Fruit fly (Drosophila melanogaster) whole organism, prepupa: Measurements from ENCODE around the gene Membrin.

Source experiments
- CG10669 ChIP-seq: fragments of 200-800 bp; sonication (Bioruptor generic); optimal IDR thresholded peaks from 3 replicates; lab custom pipeline; 2018; ENCODE audit warnings: missing biosample characterization, mild to moderate bottlenecking, missing genetic modification characterization, moderate library complexity
- CG11762 ChIP-seq: fragments of 200-800 bp; sonication (Bioruptor generic); optimal IDR thresholded peaks from 3 replicates; lab custom pipeline; 2016; ENCODE audit warnings: missing biosample characterization, missing genetic modification characterization; ENCODE audit not compliant: insufficient read depth
- CG11902 ChIP-seq: fragments of 200-800 bp; sonication (Bioruptor generic); optimal IDR thresholded peaks from 3 replicates; lab custom pipeline; 2016; ENCODE audit warnings: missing biosample characterization, missing genetic modification characterization
- CG15336 ChIP-seq: fragments of 200-800 bp; sonication (Bioruptor generic); IDR thresholded peaks from 2 replicates; pipeline ENCODE4 v1.3.6; 2022; ENCODE audit warnings: missing biosample characterization, missing genetic modification characterization
- CG1621 ChIP-seq: fragments of 200-800 bp; sonication (Bioruptor generic); optimal IDR thresholded peaks from 3 replicates; lab custom pipeline; 2018; ENCODE audit warnings: missing biosample characterization, mild to moderate bottlenecking, missing genetic modification characterization
- CG31627 ChIP-seq: fragments of 200-800 bp; sonication (Bioruptor generic); optimal IDR thresholded peaks from 3 replicates; lab custom pipeline; 2016; ENCODE audit warnings: missing biosample characterization, missing genetic modification characterization
- CG32006 ChIP-seq: fragments of 200-800 bp; sonication (Bioruptor generic); optimal IDR thresholded peaks from 3 replicates; lab custom pipeline; 2017; ENCODE audit warnings: missing biosample characterization, mild to moderate bottlenecking, missing genetic modification characterization
- CG34406 ChIP-seq: fragments of 200-800 bp; sonication (Bioruptor generic); optimal IDR thresholded peaks from 3 replicates; lab custom pipeline; 2016; ENCODE audit warnings: missing biosample characterization, missing genetic modification characterization
- CG4318 ChIP-seq: fragments of 200-800 bp; sonication (Bioruptor generic); optimal IDR thresholded peaks from 3 replicates; lab custom pipeline; 2017; ENCODE audit warnings: missing biosample characterization, mild to moderate bottlenecking, missing genetic modification characterization
- CG6163 ChIP-seq: fragments of 200-800 bp; sonication (Bioruptor generic); IDR thresholded peaks from 3 replicates; pipeline ENCODE4 v1.3.6; 2022; ENCODE audit warnings: missing biosample characterization, missing genetic modification characterization
- CG6792 ChIP-seq: fragments of 200-800 bp; sonication (Bioruptor generic); optimal IDR thresholded peaks from 3 replicates; lab custom pipeline; 2016; ENCODE audit warnings: missing biosample characterization, missing genetic modification characterization
- CG6854 ChIP-seq: fragments of 200-800 bp; sonication (Bioruptor generic); optimal IDR thresholded peaks from 2 replicates; lab custom pipeline; 2017; ENCODE audit warnings: missing biosample characterization, mild to moderate bottlenecking, missing genetic modification characterization
- CG7368 ChIP-seq: fragments of 200-800 bp; sonication (Bioruptor generic); optimal IDR thresholded peaks from 3 replicates; lab custom pipeline; 2016; ENCODE audit warnings: missing biosample characterization, missing genetic modification characterization
- CG8119 ChIP-seq: fragments of 200-800 bp; sonication (Bioruptor generic); IDR thresholded peaks from 3 replicates; pipeline ENCODE4 v1.3.6; 2022; ENCODE audit warnings: missing biosample characterization, missing genetic modification characterization
- CG8319 ChIP-seq: fragments of 200-800 bp; sonication (Bioruptor generic); optimal IDR thresholded peaks from 3 replicates; lab custom pipeline; 2016; ENCODE audit warnings: missing biosample characterization, missing genetic modification characterization
- CG8632 ChIP-seq: fragments of 200-800 bp; sonication (Bioruptor generic); optimal IDR thresholded peaks from 3 replicates; lab custom pipeline; 2016; ENCODE audit warnings: missing biosample characterization, missing genetic modification characterization
- CG9139 ChIP-seq: fragments of 200-800 bp; sonication (Bioruptor generic); optimal IDR thresholded peaks from 3 replicates; lab custom pipeline; 2017; ENCODE audit warnings: missing biosample characterization, mild to moderate bottlenecking, missing genetic modification characterization
- Eip75B ChIP-seq: fragments of 200-800 bp; sonication (Bioruptor generic); optimal IDR thresholded peaks from 3 replicates; lab custom pipeline; 2016; ENCODE audit warnings: missing biosample characterization, missing genetic modification characterization
- Eip78C ChIP-seq: fragments of 200-800 bp; sonication (Bioruptor generic); peaks from one replicate; lab custom pipeline; 2016; ENCODE audit warnings: missing biosample characterization, missing genetic modification characterization
- Eip93F ChIP-seq: fragments of 200-800 bp; sonication (Bioruptor generic); optimal IDR thresholded peaks from 2 replicates; lab custom pipeline; 2016; ENCODE audit warnings: missing biosample characterization, mild to moderate bottlenecking, missing genetic modification characterization
- Hr38 ChIP-seq: sonication (Bioruptor generic); optimal IDR thresholded peaks from 2 replicates; lab custom pipeline; 2016; ENCODE audit warnings: missing biosample characterization, missing genetic modification characterization
- Hr39 ChIP-seq: fragments of 200-800 bp; sonication (Bioruptor generic); optimal IDR thresholded peaks from 2 replicates; lab custom pipeline; 2016; ENCODE audit warnings: missing biosample characterization, missing genetic modification characterization
- Hr4 ChIP-seq: fragments of 200-800 bp; sonication (Bioruptor generic); optimal IDR thresholded peaks from 3 replicates; lab custom pipeline; 2016; ENCODE audit warnings: missing biosample characterization, missing genetic modification characterization
- Met ChIP-seq: fragments of 200-800 bp; sonication (Bioruptor generic); optimal IDR thresholded peaks from 3 replicates; lab custom pipeline; 2016; ENCODE audit warnings: missing biosample characterization, missing genetic modification characterization
- OdsH ChIP-seq: fragments of 200-800 bp; sonication (Bioruptor generic); optimal IDR thresholded peaks from 3 replicates; lab custom pipeline; 2016; ENCODE audit warnings: missing biosample characterization, missing genetic modification characterization
- Smox ChIP-seq: fragments of 200-800 bp; sonication (Bioruptor generic); optimal IDR thresholded peaks from 3 replicates; lab custom pipeline; 2016; ENCODE audit warnings: missing biosample characterization, missing genetic modification characterization
- Sox14 ChIP-seq: fragments of 200-800 bp; sonication (Bioruptor generic); optimal IDR thresholded peaks from 3 replicates; lab custom pipeline; 2016; ENCODE audit warnings: missing biosample characterization, missing genetic modification characterization
- Sox15 ChIP-seq: fragments of 200-800 bp; sonication (Bioruptor generic); optimal IDR thresholded peaks from 3 replicates; lab custom pipeline; 2016; ENCODE audit warnings: missing biosample characterization, missing genetic modification characterization
- achi ChIP-seq: fragments of 200-800 bp; sonication (Bioruptor generic); optimal IDR thresholded peaks from 3 replicates; lab custom pipeline; 2016; ENCODE audit warnings: missing biosample characterization, missing genetic modification characterization
- acj6 ChIP-seq: fragments of 200-800 bp; sonication (Bioruptor generic); optimal IDR thresholded peaks from 3 replicates; lab custom pipeline; 2016; ENCODE audit warnings: missing biosample characterization, missing genetic modification characterization
- cyc ChIP-seq: fragments of 200-800 bp; sonication (Bioruptor generic); optimal IDR thresholded peaks from 3 replicates; lab custom pipeline; 2016; ENCODE audit warnings: missing biosample characterization, missing genetic modification characterization
- dsx ChIP-seq: fragments of 200-800 bp; optimal IDR thresholded peaks from 3 replicates; lab custom pipeline; 2019; ENCODE audit warnings: missing biosample characterization, mild to moderate bottlenecking, missing genetic modification characterization, moderate library complexity; ENCODE audit not compliant: poor library complexity, severe bottlenecking
- eg ChIP-seq: fragments of 200-800 bp; sonication (Bioruptor generic); IDR thresholded peaks from 3 replicates; pipeline ENCODE4 v1.3.6; 2022; ENCODE audit warnings: missing biosample characterization, missing genetic modification characterization
- fd59A ChIP-seq: fragments of 200-800 bp; sonication (Bioruptor generic); optimal IDR thresholded peaks from 2 replicates; lab custom pipeline; 2017; ENCODE audit warnings: missing biosample characterization, mild to moderate bottlenecking, missing genetic modification characterization, missing genetic modification reagents
- fd85E ChIP-seq: fragments of 200-800 bp; sonication (Bioruptor generic); optimal IDR thresholded peaks from 3 replicates; lab custom pipeline; 2016; ENCODE audit warnings: missing biosample characterization, missing genetic modification characterization
- fkh ChIP-seq: fragments of 200-800 bp; sonication (Bioruptor generic); optimal IDR thresholded peaks from 3 replicates; lab custom pipeline; 2017; ENCODE audit warnings: missing biosample characterization, mild to moderate bottlenecking, missing genetic modification characterization, moderate library complexity
- lz ChIP-seq: fragments of 200-800 bp; sonication (Bioruptor generic); optimal IDR thresholded peaks from 3 replicates; lab custom pipeline; 2016; ENCODE audit warnings: missing biosample characterization, missing genetic modification characterization
- net ChIP-seq: fragments of 200-800 bp; sonication (Bioruptor generic); optimal IDR thresholded peaks from 3 replicates; lab custom pipeline; 2016; ENCODE audit warnings: missing biosample characterization, missing genetic modification characterization
- pdm3 ChIP-seq: fragments of 200-800 bp; sonication (Bioruptor generic); optimal IDR thresholded peaks from 3 replicates; lab custom pipeline; 2016; ENCODE audit warnings: missing biosample characterization, missing genetic modification characterization
- salr ChIP-seq, 2 experiments: fragments of 200-800 bp; sonication (Bioruptor generic); optimal IDR thresholded peaks; 3 replicates each; lab custom pipeline; 2016 to 2018; ENCODE audit warnings: missing biosample characterization in 2 of 2, missing genetic modification characterization in 2 of 2, mild to moderate bottlenecking in 1 of 2
- spab ChIP-seq: fragments of 200-800 bp; sonication (Bioruptor generic); optimal IDR thresholded peaks from 2 replicates; lab custom pipeline; 2017; ENCODE audit warnings: missing biosample characterization, mild to moderate bottlenecking, missing genetic modification characterization, missing genetic modification reagents
- ss ChIP-seq, 2 experiments: fragments of 200-800 bp; sonication (Bioruptor generic); optimal IDR thresholded peaks; 2 replicates in 1 of 2; 3 replicates in 1 of 2; lab custom pipeline; 2017 to 2018; ENCODE audit warnings: mild to moderate bottlenecking in 2 of 2, missing biosample characterization in 2 of 2, missing genetic modification characterization in 2 of 2, moderate library complexity in 1 of 2
- topi ChIP-seq: fragments of 200-800 bp; sonication (Bioruptor generic); optimal IDR thresholded peaks from 3 replicates; lab custom pipeline; 2016; ENCODE audit warnings: missing biosample characterization, missing genetic modification characterization
- vri ChIP-seq: fragments of 200-800 bp; sonication (Bioruptor generic); optimal IDR thresholded peaks from 3 replicates; lab custom pipeline; 2016; ENCODE audit warnings: missing biosample characterization, mild to moderate bottlenecking, missing genetic modification characterization

Membrin gene

DNA sequence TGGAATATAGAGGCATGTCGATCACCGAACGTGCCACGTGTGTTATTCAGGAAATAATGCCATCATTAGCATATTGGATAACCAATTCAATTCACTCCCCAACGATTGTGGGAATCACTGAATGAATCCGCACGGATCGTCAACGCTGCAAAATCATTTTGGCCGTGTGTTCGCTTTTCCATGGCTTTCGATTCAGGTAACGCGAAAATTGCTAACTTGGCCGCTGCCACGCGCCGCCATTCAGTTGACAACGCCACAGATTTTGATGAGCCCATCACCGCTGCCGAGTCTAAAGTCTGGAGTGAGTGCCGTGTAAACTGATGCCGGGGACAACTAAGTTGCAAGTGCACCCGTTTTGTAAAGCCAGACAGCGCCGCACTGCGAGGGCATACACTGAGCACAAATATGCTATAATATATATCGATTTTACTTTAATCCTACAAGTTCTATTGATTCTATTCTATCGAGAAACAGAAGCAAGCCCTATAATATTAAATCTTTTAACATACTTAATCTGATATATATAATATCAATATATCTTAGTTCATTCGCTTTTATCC is 16.4 kb upstream of the Membrin start (continued):
- TF ChIP-seq CG6163 (GFP tag; lab: Robert Waterston, UW) (no peak; the same call in 2 of the 3 replicates), CG8319 (no peak), Eip75B (GFP tag; lab: Kevin White, UChicago) (no peak), vri (no peak)

DNA sequence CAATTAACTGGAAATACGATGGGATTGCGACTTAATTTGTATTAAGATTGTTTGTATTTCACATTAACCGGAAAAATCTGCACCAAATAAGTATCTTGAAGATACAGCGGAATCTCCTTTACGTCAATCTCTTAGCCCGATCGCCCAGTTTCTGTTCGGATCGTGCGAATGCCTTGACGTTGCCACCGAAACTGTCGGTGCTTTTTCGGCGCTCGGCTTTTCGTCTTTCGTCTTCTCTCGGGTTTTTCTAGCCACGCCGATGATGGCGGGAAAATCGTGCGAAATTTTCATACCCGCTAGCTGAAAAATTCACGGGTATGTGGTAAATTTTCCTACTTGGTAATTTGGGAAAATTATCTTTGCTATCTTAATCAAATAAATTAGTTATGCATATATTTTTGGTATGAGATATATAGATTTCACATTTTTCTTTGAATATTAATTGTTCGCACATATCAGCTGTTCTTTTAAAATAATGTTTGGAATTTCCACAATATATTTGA is 14.9 kb upstream of the Membrin start:
- TF ChIP-seq OdsH, result no peak
- TF ChIP-seq Smox, result no peak
- TF ChIP-seq CG8632, result no peak
- TF ChIP-seq eg (GFP tag; lab: Robert Waterston, UW), result no peak
- no peak for TF ChIP-seq CG6163 (GFP tag; lab: Robert Waterston, UW)
- peak; percentile 53 for TF ChIP-seq Eip78C (GFP tag; lab: Kevin White, UChicago)
- no peak for TF ChIP-seq Hr4

DNA sequence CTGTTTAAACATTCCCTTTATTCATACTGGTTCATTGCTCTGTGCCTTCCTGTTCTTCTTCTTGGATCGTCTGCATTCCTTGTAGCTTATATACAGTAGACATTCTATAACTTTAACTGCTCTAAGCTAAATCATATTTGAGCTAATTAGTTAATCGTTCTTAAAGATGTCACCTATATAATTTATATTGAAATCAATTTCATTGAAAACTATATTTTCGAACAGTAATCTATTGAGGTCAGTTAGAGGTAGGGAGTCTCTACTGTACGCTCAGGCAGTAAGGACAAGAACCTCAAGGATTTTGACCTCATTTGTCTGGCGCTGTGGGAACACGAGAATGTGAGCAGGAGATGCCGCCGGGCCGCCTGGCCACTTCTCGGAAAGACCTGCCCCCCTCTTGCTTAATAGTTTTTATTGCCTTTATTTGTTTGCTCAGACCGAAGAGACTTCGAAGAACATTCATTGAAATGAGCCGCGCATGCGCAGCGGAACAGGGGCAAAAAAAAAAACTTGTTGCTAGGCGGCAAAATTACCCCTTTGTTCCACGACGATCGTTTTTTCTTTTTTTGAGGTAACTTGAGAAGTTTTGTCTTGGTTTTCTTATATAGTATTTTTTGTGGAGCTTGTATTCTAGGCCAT is 13.5 kb upstream of the Membrin start:
- peak; percentile 70 to 89 for TF ChIP-seq salr (GFP tag; optimal IDR thresholded peaks at IDR 0.05; lab: Kevin White, UChicago)
- 0 out of 3 replicates have a peak, but pooled peaks have one; percentile 41 for TF ChIP-seq CG8119 (GFP tag; lab: Robert Waterston, UW)
- TF ChIP-seq lz (GFP tag; lab: Kevin White, UChicago), result peak; percentile 60
- no peak for TF ChIP-seq fkh (GFP tag; lab: Kevin White, UChicago)
- peak; percentile 92 for TF ChIP-seq spab (GFP tag; lab: Kevin White, UChicago)
- no peak for TF ChIP-seq CG6854
- peak; percentile 94 for TF ChIP-seq dsx (GFP tag; lab: Kevin White, UChicago)
- peak; percentile 72 for TF ChIP-seq Met (GFP tag; lab: Kevin White, UChicago)
- TF ChIP-seq CG32006 (GFP tag; lab: Kevin White, UChicago), result peak; percentile 25
- no peak for TF ChIP-seq Hr38 (GFP tag; lab: Kevin White, UChicago)
- TF ChIP-seq CG1621 (tag; lab: Kevin White, UChicago), result peak; percentile 91
- peak; percentile 4 for TF ChIP-seq fd85E
- peak; percentile 73 for TF ChIP-seq achi
- TF ChIP-seq ss (GFP tag; optimal IDR thresholded peaks at IDR 0.05; lab: Kevin White, UChicago), result peak; percentile 50 to 75
- TF ChIP-seq Eip78C (GFP tag; lab: Kevin White, UChicago), result peak; percentile 74
- peak; percentile 70 for TF ChIP-seq CG9139 (GFP tag; lab: Kevin White, UChicago)
- TF ChIP-seq CG8319, result peak; percentile 26
- peak; percentile 59 for TF ChIP-seq CG11762 (GFP tag; lab: Kevin White, UChicago)
- TF ChIP-seq CG6163 (GFP tag; lab: Robert Waterston, UW), result peak; percentile 89
- peak; percentile 40 for TF ChIP-seq Sox15
- peak; percentile 92 for TF ChIP-seq Eip75B (GFP tag; lab: Kevin White, UChicago)
- peak; percentile 44 for TF ChIP-seq vri
- TF ChIP-seq CG31627 (GFP tag; lab: Kevin White, UChicago), result peak; percentile 55
- peak; percentile 60 for TF ChIP-seq Smox
- TF ChIP-seq CG34406 (GFP tag; lab: Kevin White, UChicago), result peak; percentile 61
- TF ChIP-seq fd59A, result peak; percentile 92
- peak; percentile 78 for TF ChIP-seq pdm3
- peak; percentile 78 for TF ChIP-seq CG7368 (GFP tag; lab: Kevin White, UChicago)
- TF ChIP-seq CG10669 (GFP tag; lab: Kevin White, UChicago), result peak; percentile 95
- no peak for TF ChIP-seq eg (GFP tag; lab: Robert Waterston, UW)
- peak; percentile 62 for TF ChIP-seq Hr39 (GFP tag; lab: Kevin White, UChicago)
- peak; percentile 62 for TF ChIP-seq topi
- peak; percentile 61 for TF ChIP-seq net (GFP tag; lab: Kevin White, UChicago)
- peak; percentile 78 for TF ChIP-seq OdsH
- TF ChIP-seq CG15336 (GFP tag; lab: Robert Waterston, UW), result no peak
- TF ChIP-seq CG4318 (GFP tag; lab: Kevin White, UChicago), result no peak
- TF ChIP-seq CG8632, result peak; percentile 73
- TF ChIP-seq cyc (GFP tag; lab: Kevin White, UChicago), result peak; percentile 62
- no peak for TF ChIP-seq Eip93F
- peak; percentile 78 for TF ChIP-seq acj6
- TF ChIP-seq CG11902 (GFP tag; lab: Kevin White, UChicago), result peak; percentile 42
- peak; percentile 79 for TF ChIP-seq Sox14 (GFP tag; lab: Kevin White, UChicago)
- peak; percentile 77 for TF ChIP-seq CG6792 (GFP tag; lab: Kevin White, UChicago)
